Worm (Caenorhabditis elegans) whole organism, L3 larva: Measurements from ENCODE around the gene str-88.

Experiments
- R02D3.7 ChIP-seq: fragments of 150-350 bp; optimal IDR thresholded peaks from 2 replicates; lab custom pipeline; 2014; ENCODE audit warnings: missing biosample characterization, missing genetic modification characterization
- ZK546.5 ChIP-seq: sonication (generic microtip); optimal IDR thresholded peaks from 2 replicates; lab custom pipeline; 2017; ENCODE audit warnings: missing biosample characterization, missing genetic modification characterization
- aly-2 ChIP-seq: fragments of 150-350 bp; optimal IDR thresholded peaks from 2 replicates; lab custom pipeline; 2014; ENCODE audit warnings: missing biosample characterization, missing genetic modification characterization
- ceh-16 ChIP-seq: sonication (generic microtip); optimal IDR thresholded peaks from 2 replicates; lab custom pipeline; 2017; ENCODE audit warnings: missing biosample characterization, missing genetic modification characterization
- ceh-82 ChIP-seq: fragments of 150-350 bp; optimal IDR thresholded peaks from 2 replicates; lab custom pipeline; 2014; ENCODE audit warnings: missing biosample characterization, missing genetic modification characterization
- ceh-9 ChIP-seq: sonication (generic microtip); optimal IDR thresholded peaks from 2 replicates; lab custom pipeline; 2018; ENCODE audit warnings: missing biosample characterization, missing genetic modification characterization
- daf-12 ChIP-seq: fragments of 150-350 bp; optimal IDR thresholded peaks from 2 replicates; lab custom pipeline; 2014; ENCODE audit warnings: missing biosample characterization, missing genetic modification reagents, missing genetic modification characterization
- egl-27 ChIP-seq: sonication (generic microtip); optimal IDR thresholded peaks from 4 replicates; lab custom pipeline; 2017; ENCODE audit warnings: missing biosample characterization, missing genetic modification reagents, missing genetic modification characterization
- egl-5 ChIP-seq: fragments of 150-350 bp; optimal IDR thresholded peaks from 2 replicates; lab custom pipeline; 2017; ENCODE audit warnings: missing biosample characterization, missing genetic modification reagents, missing genetic modification characterization, inconsistent platforms
- elt-1 ChIP-seq: fragments of 150-350 bp; optimal IDR thresholded peaks from 2 replicates; lab custom pipeline; 2014; ENCODE audit warnings: missing biosample characterization, missing genetic modification characterization
- fkh-10 ChIP-seq: sonication (generic microtip); optimal IDR thresholded peaks from 2 replicates; lab custom pipeline; 2017; ENCODE audit warnings: missing biosample characterization, missing genetic modification reagents, missing genetic modification characterization
- fkh-2 ChIP-seq: fragments of 150-350 bp; optimal IDR thresholded peaks from 2 replicates; lab custom pipeline; 2014; ENCODE audit warnings: missing biosample characterization, missing genetic modification reagents, missing genetic modification characterization
- jun-1 ChIP-seq: fragments of 150-350 bp; optimal IDR thresholded peaks from 2 replicates; lab custom pipeline; 2014; ENCODE audit warnings: missing biosample characterization, missing genetic modification reagents, missing genetic modification characterization
- nhr-11 ChIP-seq: fragments of 150-350 bp; optimal IDR thresholded peaks from 2 replicates; lab custom pipeline; 2014; ENCODE audit warnings: missing biosample characterization, missing genetic modification characterization
- nhr-12 ChIP-seq: fragments of 150-350 bp; optimal IDR thresholded peaks from 2 replicates; lab custom pipeline; 2014; ENCODE audit warnings: missing biosample characterization, missing genetic modification characterization
- nhr-23 ChIP-seq: fragments of 150-350 bp; optimal IDR thresholded peaks from 2 replicates; lab custom pipeline; 2014; ENCODE audit warnings: missing biosample characterization, missing genetic modification reagents, missing genetic modification characterization
- nhr-25 ChIP-seq: sonication (generic microtip); optimal IDR thresholded peaks from 2 replicates; lab custom pipeline; 2017; ENCODE audit warnings: missing biosample characterization, missing genetic modification characterization
- nhr-76 ChIP-seq: fragments of 150-350 bp; sonication (generic microtip); optimal IDR thresholded peaks from 5 replicates; lab custom pipeline; 2014; ENCODE audit warnings: missing biosample characterization, missing genetic modification characterization
- nhr-77 ChIP-seq: fragments of 150-350 bp; optimal IDR thresholded peaks from 2 replicates; lab custom pipeline; 2014; ENCODE audit warnings: missing biosample characterization, missing genetic modification characterization
- pha-4 ChIP-seq: fragments of 150-350 bp; optimal IDR thresholded peaks from 2 replicates; lab custom pipeline; 2014; ENCODE audit warnings: missing biosample characterization, missing genetic modification reagents, missing genetic modification characterization
- pqm-1 ChIP-seq: fragments of 150-350 bp; optimal IDR thresholded peaks from 2 replicates; lab custom pipeline; 2017; ENCODE audit warnings: missing biosample characterization, missing genetic modification characterization, inconsistent platforms
- zag-1 ChIP-seq: fragments of 150-350 bp; optimal IDR thresholded peaks from 2 replicates; lab custom pipeline; 2014; ENCODE audit warnings: missing biosample characterization, missing genetic modification characterization
- ztf-11 ChIP-seq: fragments of 150-350 bp; optimal IDR thresholded peaks from 2 replicates; lab custom pipeline; 2014; ENCODE audit warnings: missing biosample characterization, missing genetic modification characterization
- ztf-4 ChIP-seq: fragments of 150-350 bp; optimal IDR thresholded peaks from 2 replicates; lab custom pipeline; 2014; ENCODE audit warnings: missing biosample characterization, missing genetic modification characterization

The str-88 gene

ce11 chrV:15339363-15339762 lies 44.3 kb downstream of the str-88 start, which contains the start of gene clec-228:
clec-228 (minus strand) TSS chrV:15339463.
- no peak for TF ChIP-seq ztf-11 (tag; lab: Kevin White, UChicago)
- TF ChIP-seq fkh-10 (GFP tag; lab: Kevin White, UChicago): no peak

DNA sequence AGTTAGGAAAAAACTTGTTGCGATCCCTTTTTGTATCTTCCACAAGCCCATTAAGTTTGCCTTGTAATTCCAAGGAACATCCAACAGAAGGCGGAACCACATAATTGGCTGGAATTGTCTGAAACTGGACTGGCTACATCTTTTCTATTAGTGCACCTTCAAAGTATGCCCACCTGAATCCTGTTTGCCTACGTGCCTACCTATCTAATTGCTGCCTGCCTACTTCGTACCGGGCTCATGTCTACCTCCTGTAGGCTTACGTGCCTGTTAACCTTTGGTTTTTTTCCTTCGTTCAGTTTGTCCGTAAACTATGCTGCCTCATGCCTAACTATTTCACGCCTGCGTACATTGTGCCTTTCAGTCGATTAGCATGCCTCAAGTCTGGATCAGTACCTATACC lies 46.2 kb downstream of the str-88 start, which contains the start of gene wrt-7:
Gene wrt-7, minus strand, starts transcription at position 101 of the 400 bp plus-strand sequence.
- TF ChIP-seq aly-2 (tag; lab: Kevin White, UChicago): no peak
- no peak for TF ChIP-seq ztf-11 (tag; lab: Kevin White, UChicago)
- no peak for TF ChIP-seq jun-1 (tag; lab: Kevin White, UChicago)
- TF ChIP-seq egl-5 (tag; lab: Kevin White, UChicago): no peak
- TF ChIP-seq nhr-12: no peak
- no peak for TF ChIP-seq fkh-10 (GFP tag; lab: Kevin White, UChicago)
- no peak for TF ChIP-seq ZK546.5 (tag; lab: Kevin White, UChicago)
- TF ChIP-seq nhr-23 (tag; lab: Kevin White, UChicago): no peak
- TF ChIP-seq fkh-2 (tag; lab: Kevin White, UChicago): no peak
- no peak for TF ChIP-seq nhr-11 (tag; lab: Kevin White, UChicago)
- no peak for TF ChIP-seq ceh-82
- TF ChIP-seq ztf-4: no peak
- no peak for TF ChIP-seq nhr-25 (tag; lab: Kevin White, UChicago)
- TF ChIP-seq zag-1 (tag; lab: Kevin White, UChicago): no peak
- TF ChIP-seq nhr-76: no peak
- no peak for TF ChIP-seq pqm-1
- no peak for TF ChIP-seq ceh-16 (tag; lab: Kevin White, UChicago)
- no peak for TF ChIP-seq pha-4 (tag; lab: Kevin White, UChicago)
- TF ChIP-seq, all 47 proteins: peak for 0

DNA sequence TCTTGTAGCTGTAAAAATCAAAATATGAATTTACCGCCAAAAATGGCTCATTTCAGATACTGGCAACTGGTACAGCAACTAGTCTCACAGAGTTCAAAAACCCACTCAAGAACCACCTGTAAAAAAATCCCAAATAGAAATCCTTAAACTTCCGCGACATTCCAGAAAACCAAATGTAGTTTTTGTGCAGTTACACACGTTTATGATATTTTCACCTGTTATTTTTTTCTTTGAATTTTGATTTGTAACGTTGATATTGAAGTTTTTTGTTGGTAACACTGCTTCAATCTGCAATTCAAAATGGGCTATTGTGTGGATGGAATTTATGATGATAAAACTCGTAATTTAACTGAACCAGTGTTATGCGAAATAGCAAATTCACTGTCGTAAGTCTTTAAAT lies 50.8 kb downstream of the str-88 start, which contains the start of gene srw-113:
Gene srw-113, plus strand, starts transcription at position 301 of the 400 bp plus-strand sequence.
- TF ChIP-seq R02D3.7 (tag; lab: Kevin White, UChicago): no peak
- no peak for TF ChIP-seq egl-5 (tag; lab: Kevin White, UChicago)
- no peak for TF ChIP-seq ceh-9 (tag; lab: Kevin White, UChicago)
- TF ChIP-seq elt-1 (tag; lab: Kevin White, UChicago): no peak
- TF ChIP-seq nhr-25 (tag; lab: Kevin White, UChicago): no peak
- TF ChIP-seq nhr-77 (tag; lab: Kevin White, UChicago): no peak
- TF ChIP-seq egl-27: no peak
- no peak for TF ChIP-seq daf-12 (tag; lab: Kevin White, UChicago)
